Worm (Caenorhabditis elegans) whole organism, young adult: ENCODE results near the gene Y41C4A.11.

ENCODE experiments used
- B0035.1 ChIP-seq: sonication (generic microtip); optimal IDR thresholded peaks from 2 replicates; lab custom pipeline; 2016; ENCODE audit warnings: missing genetic modification characterization, mild to moderate bottlenecking, missing compliant biosample characterization, missing genotype, missing genetic modification reagents
- B0336.3 ChIP-seq: fragments of 200-800 bp; sonication (Bioruptor generic); IDR thresholded peaks from 2 replicates; pipeline ENCODE4 v1.3.6; 2022; ENCODE audit warnings: missing genetic modification characterization, missing compliant biosample characterization
- F33H1.4 ChIP-seq: fragments of 200-800 bp; sonication (Bioruptor generic); IDR thresholded peaks from 2 replicates; pipeline ENCODE4 v1.3.6; 2022; ENCODE audit warnings: missing genetic modification reagents, missing genetic modification characterization, missing compliant biosample characterization
- F49E8.2 ChIP-seq: sonication (generic microtip); optimal IDR thresholded peaks from 3 replicates; lab custom pipeline; 2017; ENCODE audit warnings: missing genetic modification characterization, mild to moderate bottlenecking, missing compliant biosample characterization, antibody characterized with exemption, moderate library complexity; ENCODE audit not compliant: insufficient read depth
- K12H6.12 ChIP-seq: fragments of 200-800 bp; sonication (Bioruptor generic); optimal IDR thresholded peaks from 2 replicates; lab custom pipeline; 2018; ENCODE audit warnings: mild to moderate bottlenecking, missing genetic modification characterization, missing compliant biosample characterization
- aptf-3 ChIP-seq: fragments of 200-800 bp; sonication (Bioruptor generic); IDR thresholded peaks from 2 replicates; pipeline ENCODE4 v1.3.6; 2022; ENCODE audit warnings: missing genetic modification characterization, missing compliant biosample characterization
- atf-7 ChIP-seq: sonication (generic microtip); optimal IDR thresholded peaks from 2 replicates; lab custom pipeline; 2017; ENCODE audit warnings: mild to moderate bottlenecking, missing genetic modification characterization, missing compliant biosample characterization
- bed-1 ChIP-seq: fragments of 200-800 bp; sonication (Bioruptor generic); IDR thresholded peaks from 2 replicates; pipeline ENCODE4 v1.3.6; 2022; ENCODE audit warnings: missing genetic modification reagents, missing genetic modification characterization, missing compliant biosample characterization
- cebp-1 ChIP-seq, 2 experiments: fragments of 200-800 bp in 1 of 2; sonication (Bioruptor generic) in 1 of 2; sonication (generic microtip) in 1 of 2; IDR thresholded peaks in 1 of 2; optimal IDR thresholded peaks in 1 of 2; 2 replicates each; pipeline versions ENCODE4 v1.3.6 to Lab custom; 2017 to 2022; ENCODE audit warnings: missing compliant biosample characterization in 2 of 2, missing genetic modification characterization in 2 of 2, mild to moderate bottlenecking in 1 of 2, missing genetic modification reagents in 1 of 2, moderate library complexity in 1 of 2
- cebp-2 ChIP-seq: fragments of 200-800 bp; sonication (Bioruptor generic); IDR thresholded peaks from 2 replicates; pipeline ENCODE4 v1.3.6; 2022; ENCODE audit warnings: missing genetic modification characterization, missing compliant biosample characterization
- ceh-27 ChIP-seq: fragments of 200-800 bp; sonication (Bioruptor generic); optimal IDR thresholded peaks from 2 replicates; lab custom pipeline; 2018; ENCODE audit warnings: mild to moderate bottlenecking, missing genetic modification characterization, moderate library complexity, missing compliant biosample characterization
- die-1 ChIP-seq: sonication (generic microtip); optimal IDR thresholded peaks from 2 replicates; lab custom pipeline; 2016; ENCODE audit warnings: missing genotype, mild to moderate bottlenecking, missing genetic modification characterization, missing compliant biosample characterization
- dpff-1 ChIP-seq: sonication (generic microtip); optimal IDR thresholded peaks from 2 replicates; lab custom pipeline; 2017; ENCODE audit warnings: mild to moderate bottlenecking, missing genetic modification characterization, missing compliant biosample characterization
- efl-1 ChIP-seq: fragments of 150-350 bp; optimal IDR thresholded peaks from 2 replicates; lab custom pipeline; 2014; ENCODE audit warnings: missing biosample characterization, missing genetic modification reagents, missing genetic modification characterization
- egl-18 ChIP-seq: fragments of 200-800 bp; sonication (Bioruptor generic); IDR thresholded peaks from 2 replicates; pipeline ENCODE4 v1.3.6; 2022; ENCODE audit warnings: missing genetic modification reagents, missing genetic modification characterization, missing compliant biosample characterization
- him-1 ChIP-seq: sonication (generic microtip); optimal IDR thresholded peaks from 2 replicates; lab custom pipeline; 2016; ENCODE audit warnings: missing genotype, missing genetic modification reagents, missing genetic modification characterization, missing compliant biosample characterization
- hlh-26 ChIP-seq: fragments of 200-800 bp; sonication (Bioruptor generic); conservative IDR thresholded peaks from 2 replicates; pipeline ENCODE4 v1.3.6; 2022; ENCODE audit warnings: missing genetic modification reagents, missing genetic modification characterization, missing compliant biosample characterization
- hmg-20 ChIP-seq: fragments of 200-800 bp; sonication (Bioruptor generic); IDR thresholded peaks from 2 replicates; pipeline ENCODE4 v1.3.6; 2022; ENCODE audit warnings: missing genetic modification reagents, missing genetic modification characterization, missing compliant biosample characterization
- let-526 ChIP-seq: fragments of 200-800 bp; sonication (Bioruptor generic); IDR thresholded peaks from 2 replicates; pipeline ENCODE4 v1.3.6; 2022; ENCODE audit warnings: missing genetic modification reagents, missing genetic modification characterization, missing compliant biosample characterization
- lin-26 ChIP-seq: fragments of 200-800 bp; sonication (Bioruptor generic); IDR thresholded peaks from 2 replicates; pipeline ENCODE4 v1.3.6; 2022; ENCODE audit warnings: missing genetic modification reagents, missing genetic modification characterization, missing compliant biosample characterization
- lin-54 ChIP-seq: fragments of 200-800 bp; sonication (Bioruptor generic); optimal IDR thresholded peaks from 2 replicates; lab custom pipeline; 2018; ENCODE audit warnings: mild to moderate bottlenecking, missing genetic modification characterization, missing compliant biosample characterization
- madf-8 ChIP-seq: fragments of 200-800 bp; sonication (Bioruptor generic); conservative IDR thresholded peaks from 2 replicates; pipeline ENCODE4 v1.3.6; 2022; ENCODE audit warnings: missing genetic modification reagents, missing genetic modification characterization, missing compliant biosample characterization
- mel-28 ChIP-seq: sonication (generic microtip); optimal IDR thresholded peaks from 2 replicates; lab custom pipeline; 2016; ENCODE audit warnings: borderline replicate concordance, mild to moderate bottlenecking, missing genetic modification characterization, missing compliant biosample characterization
- nhr-120 ChIP-seq: fragments of 200-800 bp; sonication (Bioruptor generic); IDR thresholded peaks from 2 replicates; pipeline ENCODE4 v1.3.6; 2022; ENCODE audit warnings: missing genetic modification characterization, missing compliant biosample characterization
- nhr-80 ChIP-seq: sonication (generic microtip); optimal IDR thresholded peaks from 2 replicates; lab custom pipeline; 2016; ENCODE audit warnings: missing genetic modification characterization, missing compliant biosample characterization
- nhr-90 ChIP-seq: sonication (generic microtip); optimal IDR thresholded peaks from 2 replicates; lab custom pipeline; 2016; ENCODE audit warnings: missing genotype, mild to moderate bottlenecking, missing genetic modification characterization, missing compliant biosample characterization
- rcor-1 ChIP-seq: fragments of 200-800 bp; sonication (Bioruptor generic); IDR thresholded peaks from 2 replicates; pipeline ENCODE4 v1.3.6; 2022; ENCODE audit warnings: missing genetic modification reagents, missing genetic modification characterization, missing compliant biosample characterization
- rec-8 ChIP-seq, 2 experiments: sonication (generic microtip); optimal IDR thresholded peaks; 2 replicates each; lab custom pipeline; 2016; ENCODE audit warnings: mild to moderate bottlenecking in 2 of 2, missing genetic modification characterization in 2 of 2, missing genetic modification reagents in 2 of 2, missing genotype in 2 of 2, missing biosample characterization in 1 of 2, missing compliant biosample characterization in 1 of 2, moderate library complexity in 1 of 2
- sea-2 ChIP-seq: fragments of 200-800 bp; sonication (Bioruptor generic); IDR thresholded peaks from 2 replicates; pipeline ENCODE4 v1.3.6; 2022; ENCODE audit warnings: missing genetic modification characterization, missing compliant biosample characterization
- snpc-1.1 ChIP-seq: sonication (generic microtip); optimal IDR thresholded peaks from 2 replicates; lab custom pipeline; 2017; ENCODE audit warnings: missing genetic modification characterization, mild to moderate bottlenecking, missing compliant biosample characterization, antibody characterized with exemption, moderate library complexity, missing genotype, missing genetic modification reagents; ENCODE audit not compliant: insufficient read depth
- snpc-4 ChIP-seq, 5 experiments: fragments of 150-350 bp in 1 of 5; sonication (generic microtip) in 4 of 5; optimal IDR thresholded peaks; 2 replicates each; lab custom pipeline; 2014 to 2018; ENCODE audit warnings: missing genetic modification characterization in 5 of 5, missing biosample characterization in 3 of 5, antibody characterized with exemption in 2 of 5, mild to moderate bottlenecking in 2 of 5, missing compliant biosample characterization in 2 of 5, missing genotype in 2 of 5, moderate library complexity in 2 of 5, missing genetic modification reagents in 1 of 5
- somi-1 ChIP-seq: fragments of 200-800 bp; sonication (Bioruptor generic); optimal IDR thresholded peaks from 2 replicates; lab custom pipeline; 2018; ENCODE audit warnings: mild to moderate bottlenecking, missing genetic modification characterization, missing compliant biosample characterization
- sptf-2 ChIP-seq: fragments of 200-800 bp; sonication (Bioruptor generic); optimal IDR thresholded peaks from 2 replicates; lab custom pipeline; 2018; ENCODE audit warnings: mild to moderate bottlenecking, missing genetic modification characterization, missing compliant biosample characterization
- tbx-9 ChIP-seq: sonication (generic microtip); optimal IDR thresholded peaks from 2 replicates; lab custom pipeline; 2016; ENCODE audit warnings: borderline replicate concordance, missing genetic modification characterization, inconsistent platforms, missing compliant biosample characterization
- xnd-1 ChIP-seq: sonication (generic microtip); optimal IDR thresholded peaks from 2 replicates; lab custom pipeline; 2016; ENCODE audit warnings: missing genotype, missing genetic modification reagents, missing genetic modification characterization, missing compliant biosample characterization
- ztf-18 ChIP-seq: sonication (generic microtip); optimal IDR thresholded peaks from 2 replicates; lab custom pipeline; 2016; ENCODE audit warnings: missing genotype, mild to moderate bottlenecking, missing genetic modification characterization, missing compliant biosample characterization
- ztf-3 ChIP-seq: fragments of 200-800 bp; sonication (Bioruptor generic); optimal IDR thresholded peaks from 2 replicates; lab custom pipeline; 2018; ENCODE audit warnings: mild to moderate bottlenecking, missing genetic modification characterization, missing compliant biosample characterization

The Y41C4A.11 gene

ce11 chrIII:11738482-11738881 lies 18.8 kb downstream of the Y41C4A.11 start (continued):
- TF ChIP-seq ztf-18 (tag; lab: Kevin White, UChicago) (no peak), aptf-3 (GFP tag; lab: Robert Waterston, UW) (no peak), lin-26 (peak; percentile 63; the same call in 1 of the 2 replicates), die-1 (tag; lab: Kevin White, UChicago) (no peak), xnd-1 (tag; lab: Kevin White, UChicago) (no peak), K12H6.12 (peak; percentile 45), B0336.3 (no peak), atf-7 (peak; percentile 32), efl-1 (GFP tag; lab: Kevin White, UChicago) (no peak), egl-18 (no peak), B0035.1 (no peak), cebp-1 (GFP tag; IDR thresholded peaks at IDR 0.05; lab: Robert Waterston, UW) (no peak), cebp-1 (tag; optimal IDR thresholded peaks at IDR 0.05; lab: Kevin White, UChicago) (peak; percentile 66), snpc-4 (GFP tag; optimal IDR thresholded peaks at IDR 0.05; lab: Kevin White, UChicago) (no peak), snpc-4 (tag; optimal IDR thresholded peaks at IDR 0.05; lab: Kevin White, UChicago) (peak in 1 of 4 experiments; percentile 0), dpff-1 (tag; lab: Kevin White, UChicago) (no peak), sptf-2 (no peak)

ce11 chrIII:11740868-11741267 lies 21.2 kb downstream of the Y41C4A.11 start:
- no peak for TF ChIP-seq nhr-80 (tag; lab: Kevin White, UChicago)
- no peak for TF ChIP-seq cebp-2 (GFP tag; lab: Robert Waterston, UW)
- no peak for TF ChIP-seq snpc-1.1 (tag; lab: Kevin White, UChicago)
- TF ChIP-seq tbx-9 = no peak
- TF ChIP-seq let-526 = no peak
- TF ChIP-seq lin-54 = no peak
- no peak for TF ChIP-seq bed-1 (GFP tag; lab: Robert Waterston, UW)
- TF ChIP-seq hmg-20 (GFP tag; lab: Robert Waterston, UW) = no peak
- no peak for TF ChIP-seq aptf-3 (GFP tag; lab: Robert Waterston, UW)
- no peak for TF ChIP-seq F33H1.4 (GFP tag; lab: Robert Waterston, UW)
- TF ChIP-seq sea-2 = no peak
- TF ChIP-seq efl-1 (GFP tag; lab: Kevin White, UChicago) = no peak
- TF ChIP-seq die-1 (tag; lab: Kevin White, UChicago) = no peak
- TF ChIP-seq nhr-120 (GFP tag; lab: Robert Waterston, UW) = no peak
- TF ChIP-seq madf-8 (GFP tag; lab: Robert Waterston, UW) = no peak
- TF ChIP-seq somi-1 (GFP tag; lab: Kevin White, UChicago) = no peak
- TF ChIP-seq rcor-1 (GFP tag; lab: Robert Waterston, UW) = no peak
- TF ChIP-seq hlh-26 (GFP tag; lab: Robert Waterston, UW) = no peak
- no peak for TF ChIP-seq F49E8.2 (tag; lab: Kevin White, UChicago)
- TF ChIP-seq ceh-27 (GFP tag; lab: Kevin White, UChicago) = no peak

ce11 chrIII:11742191-11742590 lies 22.5 kb downstream of the Y41C4A.11 start:
- no peak for TF ChIP-seq him-1 (tag; lab: Kevin White, UChicago)
- no peak for TF ChIP-seq sea-2
- no peak for TF ChIP-seq nhr-90 (tag; lab: Kevin White, UChicago)
- no peak for TF ChIP-seq rec-8 (tag; optimal IDR thresholded peaks at IDR 0.05; lab: Kevin White, UChicago)
- no peak for TF ChIP-seq mel-28 (tag; lab: Kevin White, UChicago)
- no peak for TF ChIP-seq B0336.3
- TF ChIP-seq ztf-3 = no peak
